Worm (Caenorhabditis elegans) whole organism, L4 larva: ENCODE data around the gene F21C10.9.

Source experiments
- F10B5.3 ChIP-seq: sonication (generic microtip); optimal IDR thresholded peaks from 2 replicates; lab custom pipeline; 2016; ENCODE audit warnings: mild to moderate bottlenecking, missing genetic modification characterization, missing compliant biosample characterization
- F37D6.2 ChIP-seq: sonication (generic microtip); optimal IDR thresholded peaks from 2 replicates; lab custom pipeline; 2016; ENCODE audit warnings: mild to moderate bottlenecking, missing genetic modification characterization, missing compliant biosample characterization
- R02D3.7 ChIP-seq: fragments of 150-350 bp; sonication (generic microtip); optimal IDR thresholded peaks from 3 replicates; lab custom pipeline; 2014; ENCODE audit warnings: missing biosample characterization, missing genetic modification characterization
- Y5F2A.4 ChIP-seq: fragments of 200-800 bp; sonication (Bioruptor generic); optimal IDR thresholded peaks from 2 replicates; lab custom pipeline; 2018; ENCODE audit warnings: mild to moderate bottlenecking, missing genetic modification characterization, missing compliant biosample characterization
- ZK546.5 ChIP-seq, 2 experiments: sonication (generic microtip); optimal IDR thresholded peaks; 2 replicates each; lab custom pipeline; 2017; ENCODE audit warnings: missing biosample characterization in 2 of 2, missing genetic modification characterization in 2 of 2
- aha-1 ChIP-seq: fragments of 150-350 bp; peaks from one replicate; lab custom pipeline; 2014; ENCODE audit warnings: missing biosample characterization, missing genetic modification characterization
- aly-2 ChIP-seq: sonication (generic microtip); optimal IDR thresholded peaks from 2 replicates; lab custom pipeline; 2018; ENCODE audit warnings: missing biosample characterization, missing genetic modification characterization
- ceh-32 ChIP-seq: sonication (generic microtip); optimal IDR thresholded peaks from 2 replicates; lab custom pipeline; 2016; ENCODE audit warnings: mild to moderate bottlenecking, missing genetic modification characterization, missing compliant biosample characterization; ENCODE audit not compliant: poor library complexity
- ces-1 ChIP-seq: fragments of 150-350 bp; sonication (generic microtip); optimal IDR thresholded peaks from 4 replicates; lab custom pipeline; 2014; ENCODE audit warnings: missing biosample characterization, missing genetic modification reagents, missing genetic modification characterization
- ctbp-1 ChIP-seq: fragments of 200-800 bp; sonication (Bioruptor generic); IDR thresholded peaks from 2 replicates; pipeline ENCODE4 v1.3.6; 2022; ENCODE audit warnings: missing genetic modification reagents, missing genetic modification characterization, missing compliant biosample characterization
- daf-12 ChIP-seq: fragments of 150-350 bp; optimal IDR thresholded peaks from 2 replicates; lab custom pipeline; 2014; ENCODE audit warnings: missing biosample characterization, missing genetic modification reagents, missing genetic modification characterization
- daf-16 ChIP-seq, 3 experiments: sonication (generic microtip); optimal IDR thresholded peaks; 2 replicates each; lab custom pipeline; 2016 to 2017; ENCODE audit warnings: missing genetic modification characterization in 3 of 3, missing genetic modification reagents in 3 of 3, mild to moderate bottlenecking in 2 of 3, missing compliant biosample characterization in 2 of 3, missing biosample characterization in 1 of 3, moderate library complexity in 1 of 3
- dmd-6 ChIP-seq: fragments of 200-800 bp; sonication (Bioruptor generic); IDR thresholded peaks from 2 replicates; pipeline ENCODE4 v1.3.6; 2022; ENCODE audit warnings: missing genetic modification reagents, missing genetic modification characterization, missing compliant biosample characterization
- dve-1 ChIP-seq: sonication (generic microtip); optimal IDR thresholded peaks from 2 replicates; lab custom pipeline; 2017; ENCODE audit warnings: antibody characterized with exemption, mild to moderate bottlenecking, missing genetic modification characterization, missing compliant biosample characterization; ENCODE audit not compliant: insufficient read depth
- egl-43 ChIP-seq: fragments of 200-800 bp; sonication (Bioruptor generic); IDR thresholded peaks from 2 replicates; pipeline ENCODE4 v1.3.6; 2022; ENCODE audit warnings: missing genetic modification reagents, missing genetic modification characterization, missing compliant biosample characterization
- fkh-10 ChIP-seq: fragments of 150-350 bp; optimal IDR thresholded peaks from 2 replicates; lab custom pipeline; 2014; ENCODE audit warnings: missing biosample characterization, missing genetic modification reagents, missing genetic modification characterization
- gei-8 ChIP-seq: fragments of 200-800 bp; sonication (Bioruptor generic); optimal IDR thresholded peaks from 2 replicates; lab custom pipeline; 2018; ENCODE audit warnings: mild to moderate bottlenecking, missing genetic modification characterization, missing compliant biosample characterization
- hlh-30 ChIP-seq: sonication (generic microtip); optimal IDR thresholded peaks from 2 replicates; lab custom pipeline; 2017; ENCODE audit warnings: antibody characterized with exemption, mild to moderate bottlenecking, missing genetic modification characterization, missing compliant biosample characterization; ENCODE audit not compliant: insufficient read depth
- hmg-1.1 ChIP-seq: fragments of 200-800 bp; sonication (Bioruptor generic); IDR thresholded peaks from 2 replicates; pipeline ENCODE4 v1.3.6; 2022; ENCODE audit warnings: missing genetic modification reagents, missing genetic modification characterization, missing compliant biosample characterization
- lin-15B ChIP-seq: fragments of 150-350 bp; sonication (generic microtip); optimal IDR thresholded peaks from 3 replicates; lab custom pipeline; 2014; ENCODE audit warnings: missing biosample characterization, missing genetic modification characterization
- madf-9 ChIP-seq: fragments of 200-800 bp; sonication (Bioruptor generic); conservative IDR thresholded peaks from 2 replicates; pipeline ENCODE4 v1.3.6; 2022; ENCODE audit warnings: missing genetic modification reagents, missing genetic modification characterization, missing compliant biosample characterization
- mdl-1 ChIP-seq, 2 experiments: fragments of 150-350 bp in 1 of 2; sonication (generic microtip) in 1 of 2; optimal IDR thresholded peaks; 2 replicates each; lab custom pipeline; 2014 to 2017; ENCODE audit warnings: missing biosample characterization in 2 of 2, missing genetic modification characterization in 2 of 2
- mep-1 ChIP-seq: fragments of 150-350 bp; sonication (generic microtip); optimal IDR thresholded peaks from 3 replicates; lab custom pipeline; 2014; ENCODE audit warnings: missing biosample characterization, missing genetic modification characterization
- mxl-3 ChIP-seq: fragments of 200-800 bp; sonication (Bioruptor generic); optimal IDR thresholded peaks from 2 replicates; lab custom pipeline; 2018; ENCODE audit warnings: mild to moderate bottlenecking, missing genetic modification characterization, missing compliant biosample characterization
- nhr-11 ChIP-seq: fragments of 150-350 bp; optimal IDR thresholded peaks from 2 replicates; lab custom pipeline; 2014; ENCODE audit warnings: missing biosample characterization, missing genetic modification characterization
- nhr-237 ChIP-seq: sonication (generic microtip); optimal IDR thresholded peaks from 2 replicates; lab custom pipeline; 2017; ENCODE audit warnings: missing biosample characterization, missing genetic modification characterization
- nhr-28 ChIP-seq: fragments of 150-350 bp; optimal IDR thresholded peaks from 2 replicates; lab custom pipeline; 2014; ENCODE audit warnings: missing biosample characterization, missing genetic modification characterization
- nhr-48 ChIP-seq: sonication (generic microtip); optimal IDR thresholded peaks from 2 replicates; lab custom pipeline; 2016; ENCODE audit warnings: mild to moderate bottlenecking, missing genetic modification characterization, missing compliant biosample characterization
- nhr-77 ChIP-seq: fragments of 150-350 bp; optimal IDR thresholded peaks from 2 replicates; lab custom pipeline; 2014; ENCODE audit warnings: missing biosample characterization, missing genetic modification characterization
- pha-4 ChIP-seq, 2 experiments: fragments of 150-350 bp in 1 of 2; fragments of 200-800 bp in 1 of 2; sonication (Bioruptor generic) in 1 of 2; IDR thresholded peaks in 1 of 2; optimal IDR thresholded peaks in 1 of 2; 2 replicates each; pipeline versions ENCODE4 v1.3.6 to Lab custom; 2014 to 2022; ENCODE audit warnings: missing genetic modification characterization in 2 of 2, missing genetic modification reagents in 2 of 2, missing biosample characterization in 1 of 2, missing compliant biosample characterization in 1 of 2
- set-16 ChIP-seq: fragments of 200-800 bp; sonication (Bioruptor generic); IDR thresholded peaks from 2 replicates; pipeline ENCODE4 v1.3.6; 2022; ENCODE audit warnings: missing genetic modification reagents, missing genetic modification characterization, missing compliant biosample characterization
- snpc-1.2 ChIP-seq: fragments of 200-800 bp; sonication (Bioruptor generic); IDR thresholded peaks from 2 replicates; pipeline ENCODE4 v1.3.6; 2022; ENCODE audit warnings: missing genetic modification reagents, missing genetic modification characterization, missing compliant biosample characterization
- tag-97 ChIP-seq: fragments of 200-800 bp; sonication (Bioruptor generic); IDR thresholded peaks from 2 replicates; pipeline ENCODE4 v1.3.6; 2022; ENCODE audit warnings: missing genetic modification characterization, missing compliant biosample characterization
- unc-39 ChIP-seq: sonication (generic microtip); optimal IDR thresholded peaks from 2 replicates; lab custom pipeline; 2017; ENCODE audit warnings: missing biosample characterization, missing genetic modification characterization
- zfp-3 ChIP-seq: fragments of 200-800 bp; sonication (Bioruptor generic); conservative IDR thresholded peaks from 2 replicates; pipeline ENCODE4 v1.3.6; 2022; ENCODE audit warnings: missing genetic modification reagents, missing genetic modification characterization, missing compliant biosample characterization
- ztf-7 ChIP-seq: fragments of 150-350 bp; optimal IDR thresholded peaks from 2 replicates; lab custom pipeline; 2014; ENCODE audit warnings: missing biosample characterization, missing genetic modification characterization

F21C10.9 gene

DNA sequence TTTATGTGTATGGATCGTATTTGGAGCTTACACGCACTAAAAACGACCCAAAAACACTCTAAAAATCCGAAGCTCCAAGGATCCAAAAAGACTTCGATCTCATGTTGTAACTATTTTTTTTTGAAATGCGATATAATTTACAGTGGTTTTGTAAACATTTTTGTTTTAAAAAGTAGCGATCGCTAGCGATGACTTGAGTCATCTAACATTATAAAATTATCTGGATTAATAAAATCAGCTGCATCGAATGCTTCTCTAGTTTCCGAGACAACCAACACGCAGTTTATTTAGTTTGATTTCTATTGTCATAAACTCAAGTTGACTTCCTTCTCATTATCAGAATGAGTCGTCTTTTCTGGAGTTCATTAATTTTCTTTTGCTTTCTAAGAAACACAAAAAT lies 33.5 kb upstream of the F21C10.9 start, which contains the start of gene F21C10.1:
Gene F21C10.1, plus strand, starts transcription at position 301 of the 400 bp plus-strand sequence.
- no peak for TF ChIP-seq mxl-3 (GFP tag; lab: Kevin White, UChicago)
- TF ChIP-seq, all 104 proteins: peak for 0

DNA sequence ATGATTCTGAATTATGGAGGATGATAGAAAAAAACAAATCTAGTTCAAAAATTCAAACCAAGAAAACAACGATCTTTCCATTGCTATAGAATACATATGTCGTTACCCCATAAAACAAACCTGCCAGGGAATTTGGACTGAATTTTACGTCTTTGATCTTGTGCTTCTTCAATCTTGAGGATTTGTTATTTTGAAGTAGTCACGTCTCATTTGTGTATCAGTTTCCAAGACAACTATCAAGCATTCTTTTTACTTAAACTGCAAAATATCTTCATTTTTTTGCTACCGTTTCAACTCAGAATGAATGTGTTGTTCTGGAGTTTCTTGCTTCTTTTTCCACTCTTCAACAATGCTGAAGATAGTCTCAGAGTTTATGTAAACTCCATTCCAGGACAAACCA lies 32.3 kb upstream of the F21C10.9 start, which contains the start of gene F21C10.19:
Gene F21C10.19, plus strand, starts transcription at position 301 of the 400 bp plus-strand sequence.
- TF ChIP-seq ztf-7 (no peak), madf-9 (GFP tag; lab: Robert Waterston, UW) (no peak), Y5F2A.4 (GFP tag; lab: Kevin White, UChicago) (no peak), lin-15B (tag; lab: Kevin White, UChicago) (no peak), mep-1 (tag; lab: Kevin White, UChicago) (no peak), F10B5.3 (tag; lab: Kevin White, UChicago) (no peak), aly-2 (tag; lab: Kevin White, UChicago) (no peak), zfp-3 (no peak), ZK546.5 (tag; optimal IDR thresholded peaks at IDR 0.05; lab: Kevin White, UChicago) (no peak), daf-12 (tag; lab: Kevin White, UChicago) (no peak), aha-1 (tag; lab: Kevin White, UChicago) (no peak), nhr-77 (tag; lab: Kevin White, UChicago) (no peak)

DNA sequence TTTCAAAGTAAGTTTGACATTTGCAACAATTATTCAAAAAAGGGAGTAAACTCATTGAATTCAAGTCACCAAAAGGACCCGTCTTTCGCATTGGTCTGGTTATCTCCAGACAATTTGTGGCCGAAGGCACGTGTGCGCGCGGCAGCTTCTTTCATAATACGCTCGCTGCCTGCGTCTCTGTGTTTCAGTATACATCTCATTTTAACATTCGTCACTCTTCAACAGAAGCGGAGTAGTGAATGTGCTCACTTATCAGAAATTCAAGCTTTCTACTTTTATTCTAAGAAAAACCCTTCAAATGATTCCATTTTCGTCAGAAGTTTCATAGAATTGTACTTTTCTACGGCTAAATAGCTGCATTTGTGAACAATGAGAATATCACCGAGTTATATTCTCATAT lies 30.1 kb upstream of the F21C10.9 start:
- TF ChIP-seq egl-43 = no peak
- TF ChIP-seq nhr-11 (tag; lab: Kevin White, UChicago) = peak; percentile 84
- peak; percentile 77 for TF ChIP-seq mxl-3 (GFP tag; lab: Kevin White, UChicago)
- TF ChIP-seq fkh-10 (GFP tag; lab: Kevin White, UChicago) = peak; percentile 15
- peak; percentile 44 for TF ChIP-seq ces-1
- TF ChIP-seq hmg-1.1 (GFP tag; lab: Robert Waterston, UW) = peak; percentile 69
- TF ChIP-seq nhr-48 (tag; lab: Kevin White, UChicago) = peak; percentile 41
- TF ChIP-seq ctbp-1 = peak; percentile 70; the same call in 1 of the 2 replicates
- peak; percentile 64 to 93 for TF ChIP-seq mdl-1 (tag; optimal IDR thresholded peaks at IDR 0.05; lab: Kevin White, UChicago)
- TF ChIP-seq nhr-237 (tag; lab: Kevin White, UChicago) = no peak
- peak; percentile 45; the same call in 1 of the 2 replicates for TF ChIP-seq snpc-1.2 (GFP tag; lab: Robert Waterston, UW)
- no peak for TF ChIP-seq ZK546.5 (tag; optimal IDR thresholded peaks at IDR 0.05; lab: Kevin White, UChicago)
- peak; percentile 86 for TF ChIP-seq hlh-30 (tag; lab: Kevin White, UChicago)
- peak; percentile 11 for TF ChIP-seq F37D6.2
- TF ChIP-seq dve-1 (tag; lab: Kevin White, UChicago) = no peak
- TF ChIP-seq dmd-6 = peak; percentile 41; the same call in 1 of the 2 replicates

DNA sequence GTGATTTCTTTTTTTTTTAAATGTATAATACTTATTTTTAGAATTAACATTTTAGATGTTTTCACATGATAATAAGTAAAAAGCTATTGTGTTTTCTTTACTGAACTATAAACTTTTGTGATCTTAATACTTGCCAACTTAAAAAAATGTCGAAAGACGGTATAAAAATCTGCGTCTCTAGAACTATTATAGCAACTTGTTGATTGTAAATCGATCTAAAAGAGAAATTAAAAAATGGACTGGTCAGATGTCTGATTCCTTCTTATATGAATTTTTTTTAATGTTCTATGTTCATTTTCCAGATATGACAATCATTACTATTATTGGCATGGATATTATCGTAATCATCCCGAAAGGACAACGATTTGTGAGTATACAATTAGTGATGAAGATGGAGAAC lies 29.3 kb upstream of the F21C10.9 start, which contains the start of gene F21C10.3:
Gene F21C10.3, plus strand, starts transcription at position 301 of the 400 bp plus-strand sequence.
- TF ChIP-seq pha-4 (GFP tag; IDR thresholded peaks at IDR 0.05; lab: Robert Waterston, UW) (no peak), pha-4 (tag; optimal IDR thresholded peaks at IDR 0.05; lab: Kevin White, UChicago) (no peak), aha-1 (tag; lab: Kevin White, UChicago) (peak; percentile 13)

DNA sequence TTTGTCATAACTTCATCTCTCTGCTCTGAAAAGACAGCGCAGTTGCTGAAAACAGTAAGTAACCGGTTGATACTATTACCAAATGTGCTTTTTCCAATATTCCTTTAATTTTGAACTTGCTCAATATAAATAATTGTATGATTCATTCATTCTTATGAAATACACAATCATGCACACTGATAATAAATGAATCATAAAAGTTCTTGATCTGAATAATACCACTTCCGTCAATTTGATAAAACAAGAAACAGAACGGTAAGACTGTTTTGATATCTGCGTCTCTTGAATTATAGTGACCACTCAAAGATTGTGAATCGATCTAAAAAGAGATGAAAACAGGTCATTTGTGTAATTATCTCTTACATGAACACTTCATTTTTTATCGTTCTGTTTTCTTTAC lies 27.8 kb upstream of the F21C10.9 start, which contains the start of gene F21C10.4:
Gene F21C10.4, plus strand, starts transcription at position 301 of the 400 bp plus-strand sequence.
- TF ChIP-seq F10B5.3 (tag; lab: Kevin White, UChicago) = no peak
- no peak for TF ChIP-seq nhr-28 (tag; lab: Kevin White, UChicago)
- no peak for TF ChIP-seq ceh-32 (tag; lab: Kevin White, UChicago)
- TF ChIP-seq unc-39 (tag; lab: Kevin White, UChicago) = no peak
- TF ChIP-seq set-16 = no peak
- TF ChIP-seq daf-16 (GFP tag; optimal IDR thresholded peaks at IDR 0.05; lab: Kevin White, UChicago) = no peak
- TF ChIP-seq daf-16 (tag; optimal IDR thresholded peaks at IDR 0.05; lab: Kevin White, UChicago) = no peak
- TF ChIP-seq gei-8 = no peak
- TF ChIP-seq R02D3.7 = no peak
- TF ChIP-seq tag-97 = no peak
